Worm (Caenorhabditis elegans) whole organism, L3 larva: ENCODE measurements around the gene F46C5.9.

Experiments used
- egl-27 ChIP-seq: sonication (generic microtip); optimal IDR thresholded peaks from 4 replicates; lab custom pipeline; 2017; ENCODE audit warnings: missing biosample characterization, missing genetic modification reagents, missing genetic modification characterization
- egl-5 ChIP-seq: fragments of 150-350 bp; optimal IDR thresholded peaks from 2 replicates; lab custom pipeline; 2017; ENCODE audit warnings: missing biosample characterization, missing genetic modification reagents, missing genetic modification characterization, inconsistent platforms
- fkh-2 ChIP-seq: fragments of 150-350 bp; optimal IDR thresholded peaks from 2 replicates; lab custom pipeline; 2014; ENCODE audit warnings: missing biosample characterization, missing genetic modification reagents, missing genetic modification characterization
- hmg-11 ChIP-seq: sonication (generic microtip); optimal IDR thresholded peaks from 2 replicates; lab custom pipeline; 2016; ENCODE audit warnings: missing genetic modification characterization, missing compliant biosample characterization
- nhr-12 ChIP-seq: fragments of 150-350 bp; optimal IDR thresholded peaks from 2 replicates; lab custom pipeline; 2014; ENCODE audit warnings: missing biosample characterization, missing genetic modification characterization
- nhr-28 ChIP-seq: fragments of 150-350 bp; optimal IDR thresholded peaks from 2 replicates; lab custom pipeline; 2014; ENCODE audit warnings: missing biosample characterization, missing genetic modification characterization
- pha-4 ChIP-seq: fragments of 150-350 bp; optimal IDR thresholded peaks from 2 replicates; lab custom pipeline; 2014; ENCODE audit warnings: missing biosample characterization, missing genetic modification reagents, missing genetic modification characterization
- snpc-4 ChIP-seq: fragments of 150-350 bp; optimal IDR thresholded peaks from 2 replicates; lab custom pipeline; 2014; ENCODE audit warnings: missing biosample characterization, missing genetic modification characterization
- ztf-11 ChIP-seq: fragments of 150-350 bp; optimal IDR thresholded peaks from 2 replicates; lab custom pipeline; 2014; ENCODE audit warnings: missing biosample characterization, missing genetic modification characterization

DNA sequence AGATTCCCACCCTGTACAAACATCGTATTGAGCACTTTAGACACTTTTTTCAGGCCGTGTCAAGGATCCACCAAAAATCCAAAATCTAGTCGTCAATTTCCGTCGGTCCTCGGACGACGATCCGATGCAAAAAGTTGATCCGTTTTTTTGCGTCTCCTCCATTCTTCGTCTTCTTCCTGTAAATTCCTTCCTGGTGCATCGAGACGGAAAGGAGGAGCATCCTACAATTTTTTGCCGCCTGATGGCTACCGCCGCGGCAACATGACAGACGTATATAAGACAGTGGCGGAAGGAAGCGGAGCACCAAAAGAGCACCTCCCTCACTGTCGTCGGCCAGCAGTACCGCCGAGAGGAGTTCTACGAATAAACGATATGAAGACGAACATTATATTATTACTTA lies 9.7 kb downstream of the F46C5.9 start, which contains the start of gene appg-2:
- no peak for TF ChIP-seq egl-27 (tag; lab: Kevin White, UChicago)
- TF ChIP-seq snpc-4: no peak
- TF ChIP-seq hmg-11 (tag; lab: Kevin White, UChicago): no peak
- no peak for TF ChIP-seq egl-5 (tag; lab: Kevin White, UChicago)
- TF ChIP-seq ztf-11 (tag; lab: Kevin White, UChicago): no peak
- no peak for TF ChIP-seq nhr-12 (tag; lab: Kevin White, UChicago)
- no peak for TF ChIP-seq nhr-28
- TF ChIP-seq pha-4 (tag; lab: Kevin White, UChicago): no peak
- no peak for TF ChIP-seq fkh-2 (tag; lab: Kevin White, UChicago)
